Worm (Caenorhabditis elegans): ENCODE results near the gene clec-56.

DNA sequence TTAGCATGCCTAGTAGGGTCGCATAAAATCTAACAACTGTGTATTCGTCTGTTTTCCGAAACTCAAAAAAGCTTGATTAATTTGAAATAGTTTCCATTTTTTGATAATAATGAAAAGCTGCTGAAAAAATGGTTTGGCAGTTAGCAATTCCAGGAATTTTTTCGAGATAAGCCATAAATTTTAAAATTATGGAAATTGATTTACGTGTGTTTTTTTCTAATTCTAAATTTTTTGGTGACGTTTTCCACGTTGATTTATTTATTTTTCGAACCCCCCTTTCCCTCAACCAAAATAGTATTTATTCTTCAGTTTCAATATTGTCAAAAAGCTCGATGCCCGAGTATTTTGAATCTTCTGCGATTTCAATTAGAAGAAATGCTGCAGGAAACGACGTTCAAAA lies 45.3 kb upstream of the clec-56 start, which contains the start of gene F23B12.1:
- no peak for TF ChIP-seq lin-32 (GFP tag; optimal IDR thresholded peaks at IDR 0.05)
- TF ChIP-seq elt-3 (tag; optimal IDR thresholded peaks at IDR 0.05) = no peak
- no peak for TF ChIP-seq lin-13 (tag; optimal IDR thresholded peaks at IDR 0.05)
- TF ChIP-seq blmp-1 (tag; optimal IDR thresholded peaks at IDR 0.05) = no peak
- TF ChIP-seq unc-39 (tag; optimal IDR thresholded peaks at IDR 0.05) = no peak

Measured in whole organism, mixed stage, embryonic.